Worm (Caenorhabditis elegans): ENCODE data around the gene tmem-138.

ce11 chrII:8178614-8179013 lies 21.5 kb downstream of the tmem-138 start:
- TF ChIP-seq tbx-8 (GFP tag; optimal IDR thresholded peaks at IDR 0.05) = no peak
- TF ChIP-seq sem-2 (GFP tag; optimal IDR thresholded peaks at IDR 0.05) = no peak

Data from whole organism, mixed stage, embryonic.